Fruit fly (Drosophila melanogaster): ENCODE results near the gene CRAT.

DNA sequence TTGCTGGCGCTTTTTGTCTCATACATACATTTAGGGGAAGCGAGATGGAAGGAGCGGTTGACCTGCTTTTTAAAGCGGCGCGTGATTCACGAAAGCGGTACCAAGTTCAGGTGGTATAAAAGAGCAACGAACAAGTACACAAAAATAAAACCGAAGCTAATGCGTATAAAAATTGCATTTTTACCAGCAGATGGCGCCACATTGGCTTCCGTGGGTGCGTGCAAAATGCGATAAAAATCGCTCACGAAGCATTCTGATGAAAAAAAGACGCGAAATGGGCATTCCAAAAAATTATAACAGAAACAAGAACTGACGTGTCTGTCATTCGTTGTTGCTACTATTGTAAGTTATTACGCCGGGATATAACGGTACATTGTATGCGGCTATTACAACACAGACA lies 47.3 kb upstream of the CRAT start:
- TF ChIP-seq Lpt (GFP tag; optimal IDR thresholded peaks at IDR 0.05): no peak
- no peak for TF ChIP-seq CG34406 (GFP tag; optimal IDR thresholded peaks at IDR 0.05)
- TF ChIP-seq eg (GFP tag; IDR thresholded peaks at IDR 0.05): no peak
- TF ChIP-seq Hr4 (GFP tag; optimal IDR thresholded peaks at IDR 0.05): no peak
- TF ChIP-seq CG10669 (GFP tag; optimal IDR thresholded peaks at IDR 0.05): no peak
- TF ChIP-seq Met (GFP tag; optimal IDR thresholded peaks at IDR 0.05): no peak

All from whole organism, prepupa.